Fruit fly (Drosophila melanogaster): ENCODE data around the gene Tak1.

Tak1 gene

dm6 chrX:20519696-20520373, 4.9 kb downstream of the Tak1 start:
- TF ChIP-seq ranshi (GFP tag; IDR thresholded peaks at IDR 0.05) (no peak), ci (GFP tag; IDR thresholded peaks at IDR 0.05) (0 out of 3 replicates have a peak, but pooled peaks have one; percentile 34), otp (GFP tag; IDR thresholded peaks at IDR 0.05) (no peak), CG12155 (GFP tag; optimal IDR thresholded peaks at IDR 0.05) (no peak), esg (GFP tag; conservative IDR thresholded peaks at IDR 0.05) (peak; percentile 22; the same call in 1 of the 2 replicates), sens (GFP tag) (peak; percentile 34), CG13123 (GFP tag; optimal IDR thresholded peaks at IDR 0.05) (no peak), Ets97D (GFP tag; optimal IDR thresholded peaks at IDR 0.05) (no peak), CG10543 (GFP tag; optimal IDR thresholded peaks at IDR 0.05) (peak; percentile 71), slbo (GFP tag; IDR thresholded peaks at IDR 0.05) (peak; percentile 23; the same call in 1 of the 2 replicates), chinmo (GFP tag; IDR thresholded peaks at IDR 0.05; ENCODE audit: partially characterized antibody) (0 out of 4 replicates have a peak, but pooled peaks have one; percentile 56), Jarid2 (GFP tag; optimal IDR thresholded peaks at IDR 0.05) (no peak), CG4282 (GFP tag; optimal IDR thresholded peaks at IDR 0.05) (no peak), Camta (GFP tag; optimal IDR thresholded peaks at IDR 0.05) (no peak), HmgZ (tag; optimal IDR thresholded peaks at IDR 0.05) (no peak), CG15269 (tag; optimal IDR thresholded peaks at IDR 0.05) (peak; percentile 29), stc (GFP tag; IDR thresholded peaks at IDR 0.05) (0 out of 2 replicates have a peak, but pooled peaks have one; percentile 29), Atf6 (GFP tag; IDR thresholded peaks at IDR 0.05) (peak; percentile 17; the same call in 1 of the 2 replicates), Drgx (GFP tag; IDR thresholded peaks at IDR 0.05) (0 out of 2 replicates have a peak, but pooled peaks have one; percentile 10), pan (optimal IDR thresholded peaks at IDR 0.05) (no peak), pan (GFP tag; optimal IDR thresholded peaks at IDR 0.05 in 1 of 2, IDR thresholded peaks at IDR 0.05 in 1 of 2) (peak in 1 of 2 experiments; percentile 39), CG12744 (GFP tag; optimal IDR thresholded peaks at IDR 0.05) (no peak), grau (tag; optimal IDR thresholded peaks at IDR 0.05) (peak; percentile 16), CG11504 (tag; optimal IDR thresholded peaks at IDR 0.05) (peak; percentile 38), row (GFP tag; IDR thresholded peaks at IDR 0.05) (peak; percentile 44; the same call in 2 of the 3 replicates), tx (GFP tag; optimal IDR thresholded peaks at IDR 0.05) (no peak), NfI (GFP tag; optimal IDR thresholded peaks at IDR 0.05) (no peak), Deaf1 (tag; optimal IDR thresholded peaks at IDR 0.05) (peak; percentile 7), Sox102F (GFP tag; optimal IDR thresholded peaks at IDR 0.05) (peak; percentile 54), croc (GFP tag; conservative IDR thresholded peaks at IDR 0.05) (no peak), CG31224 (GFP tag; IDR thresholded peaks at IDR 0.05) (peak; percentile 50), D19B (GFP tag; optimal IDR thresholded peaks at IDR 0.05) (peak; percentile 33), hth (optimal IDR thresholded peaks at IDR 0.05) (no peak), CoRest (tag; optimal IDR thresholded peaks at IDR 0.05) (peak; percentile 16), dm (GFP tag; optimal IDR thresholded peaks at IDR 0.05) (no peak), CG7271 (tag; optimal IDR thresholded peaks at IDR 0.05) (no peak), B-H1 (GFP tag; IDR thresholded peaks at IDR 0.05) (no peak), Oli (tag; optimal IDR thresholded peaks at IDR 0.05) (peak; percentile 29), fd64A (GFP tag; optimal IDR thresholded peaks at IDR 0.05) (no peak), gem (tag; optimal IDR thresholded peaks at IDR 0.05) (peak; percentile 39), CG3065 (GFP tag; optimal IDR thresholded peaks at IDR 0.05) (no peak), CG34422 (GFP tag; IDR thresholded peaks at IDR 0.05) (no peak), dysf (GFP tag; IDR thresholded peaks at IDR 0.05) (0 out of 3 replicates have a peak, but pooled peaks have one; percentile 15), CG9932 (GFP tag; IDR thresholded peaks at IDR 0.05) (0 out of 2 replicates have a peak, but pooled peaks have one; percentile 17), sc (optimal IDR thresholded peaks at IDR 0.05) (no peak), sc (GFP tag; optimal IDR thresholded peaks at IDR 0.05) (no peak), vvl (GFP tag; IDR thresholded peaks at IDR 0.05) (no peak), CG2678 (tag; optimal IDR thresholded peaks at IDR 0.05) (peak; percentile 9), luna (GFP tag; optimal IDR thresholded peaks at IDR 0.05) (no peak), crol (GFP tag; IDR thresholded peaks at IDR 0.05) (peak; percentile 88)
